Fruit fly (Drosophila melanogaster) whole organism: ENCODE measurements around the gene miple2.

Experiments
- CG8478 ChIP-seq: fragments of >200 bp; optimal IDR thresholded peaks from 2 replicates; lab custom pipeline; 2018; ENCODE audit warnings: inconsistent platforms
- Dll ChIP-seq: fragments of >200 bp; optimal IDR thresholded peaks from 2 replicates; lab custom pipeline; 2017
- EcR ChIP-seq, 2 experiments: fragments of >200 bp; optimal IDR thresholded peaks; 2 replicates each; lab custom pipeline; 2017; ENCODE audit warnings: missing biosample characterization in 2 of 2, missing genetic modification characterization in 2 of 2, missing genetic modification reagents in 2 of 2
- pan ChIP-seq: fragments of >200 bp; optimal IDR thresholded peaks from 2 replicates; lab custom pipeline; 2017
- psq ChIP-seq: fragments of >200 bp; optimal IDR thresholded peaks from 2 replicates; lab custom pipeline; 2017
- usp ChIP-seq: fragments of >200 bp; optimal IDR thresholded peaks from 2 replicates; lab custom pipeline; 2017; ENCODE audit warnings: missing biosample characterization, missing genetic modification characterization, mixed read lengths

dm6 chr3L:282276-282675 is 11.3 kb downstream of the miple2 start:
- no peak for TF ChIP-seq usp (GFP tag; lab: Kevin White, UChicago)
- no peak for TF ChIP-seq pan (lab: Kevin White, UChicago)
- no peak for TF ChIP-seq EcR (GFP tag; optimal IDR thresholded peaks at IDR 0.05; lab: Kevin White, UChicago)
- TF ChIP-seq CG8478 (lab: Kevin White, UChicago): no peak
- TF ChIP-seq Dll: no peak
- TF ChIP-seq psq (lab: Kevin White, UChicago): no peak
